Worm (Caenorhabditis elegans) whole organism, L3 larva: ENCODE results near the gene rbf-1.

ENCODE experiments used
- R02D3.7 ChIP-seq: fragments of 150-350 bp; optimal IDR thresholded peaks from 2 replicates; lab custom pipeline; 2014; ENCODE audit warnings: missing biosample characterization, missing genetic modification characterization
- aly-2 ChIP-seq: fragments of 150-350 bp; optimal IDR thresholded peaks from 2 replicates; lab custom pipeline; 2014; ENCODE audit warnings: missing biosample characterization, missing genetic modification characterization
- ceh-16 ChIP-seq: sonication (generic microtip); optimal IDR thresholded peaks from 2 replicates; lab custom pipeline; 2017; ENCODE audit warnings: missing biosample characterization, missing genetic modification characterization
- ceh-82 ChIP-seq: fragments of 150-350 bp; optimal IDR thresholded peaks from 2 replicates; lab custom pipeline; 2014; ENCODE audit warnings: missing biosample characterization, missing genetic modification characterization
- ceh-9 ChIP-seq: sonication (generic microtip); optimal IDR thresholded peaks from 2 replicates; lab custom pipeline; 2018; ENCODE audit warnings: missing biosample characterization, missing genetic modification characterization
- egl-27 ChIP-seq: sonication (generic microtip); optimal IDR thresholded peaks from 4 replicates; lab custom pipeline; 2017; ENCODE audit warnings: missing biosample characterization, missing genetic modification reagents, missing genetic modification characterization
- elt-1 ChIP-seq: fragments of 150-350 bp; optimal IDR thresholded peaks from 2 replicates; lab custom pipeline; 2014; ENCODE audit warnings: missing biosample characterization, missing genetic modification characterization
- elt-2 ChIP-seq: sonication (generic microtip); optimal IDR thresholded peaks from 2 replicates; lab custom pipeline; 2016; ENCODE audit warnings: missing genetic modification reagents, mild to moderate bottlenecking, missing genetic modification characterization, missing compliant biosample characterization
- fkh-10 ChIP-seq: sonication (generic microtip); optimal IDR thresholded peaks from 2 replicates; lab custom pipeline; 2017; ENCODE audit warnings: missing biosample characterization, missing genetic modification reagents, missing genetic modification characterization
- fkh-2 ChIP-seq: fragments of 150-350 bp; optimal IDR thresholded peaks from 2 replicates; lab custom pipeline; 2014; ENCODE audit warnings: missing biosample characterization, missing genetic modification reagents, missing genetic modification characterization
- hmg-11 ChIP-seq: sonication (generic microtip); optimal IDR thresholded peaks from 2 replicates; lab custom pipeline; 2016; ENCODE audit warnings: missing genetic modification characterization, missing compliant biosample characterization
- lin-15B ChIP-seq: fragments of 150-350 bp; optimal IDR thresholded peaks from 2 replicates; lab custom pipeline; 2014; ENCODE audit warnings: missing biosample characterization, missing genetic modification characterization
- lin-39 ChIP-seq: fragments of 150-350 bp; optimal IDR thresholded peaks from 2 replicates; lab custom pipeline; 2018; ENCODE audit warnings: missing biosample characterization, missing genetic modification reagents, missing genetic modification characterization
- lsy-12 ChIP-seq: sonication (generic microtip); optimal IDR thresholded peaks from 2 replicates; lab custom pipeline; 2016; ENCODE audit warnings: mild to moderate bottlenecking, missing genetic modification characterization, missing compliant biosample characterization
- mdl-1 ChIP-seq: fragments of 150-350 bp; optimal IDR thresholded peaks from 2 replicates; lab custom pipeline; 2014; ENCODE audit warnings: missing biosample characterization, missing genetic modification characterization
- mml-1 ChIP-seq: fragments of 150-350 bp; sonication (generic microtip); optimal IDR thresholded peaks from 3 replicates; lab custom pipeline; 2014; ENCODE audit warnings: missing biosample characterization, missing genetic modification characterization
- nfya-1 ChIP-seq: sonication (generic microtip); optimal IDR thresholded peaks from 2 replicates; lab custom pipeline; 2017; ENCODE audit warnings: missing genetic modification characterization, mild to moderate bottlenecking, missing compliant biosample characterization, antibody characterized with exemption, moderate library complexity; ENCODE audit not compliant: insufficient read depth
- nhr-11 ChIP-seq: fragments of 150-350 bp; optimal IDR thresholded peaks from 2 replicates; lab custom pipeline; 2014; ENCODE audit warnings: missing biosample characterization, missing genetic modification characterization
- nhr-23 ChIP-seq: fragments of 150-350 bp; optimal IDR thresholded peaks from 2 replicates; lab custom pipeline; 2014; ENCODE audit warnings: missing biosample characterization, missing genetic modification reagents, missing genetic modification characterization
- nhr-28 ChIP-seq: fragments of 150-350 bp; optimal IDR thresholded peaks from 2 replicates; lab custom pipeline; 2014; ENCODE audit warnings: missing biosample characterization, missing genetic modification characterization
- nhr-43 ChIP-seq: sonication (generic microtip); optimal IDR thresholded peaks from 2 replicates; lab custom pipeline; 2016; ENCODE audit warnings: mild to moderate bottlenecking, missing genetic modification characterization, missing compliant biosample characterization; ENCODE audit not compliant: poor library complexity, severe bottlenecking
- nhr-67 ChIP-seq: fragments of 150-350 bp; optimal IDR thresholded peaks from 2 replicates; lab custom pipeline; 2014; ENCODE audit warnings: missing biosample characterization, missing genetic modification characterization
- nhr-76 ChIP-seq: fragments of 150-350 bp; sonication (generic microtip); optimal IDR thresholded peaks from 5 replicates; lab custom pipeline; 2014; ENCODE audit warnings: missing biosample characterization, missing genetic modification characterization
- pha-4 ChIP-seq: fragments of 150-350 bp; optimal IDR thresholded peaks from 2 replicates; lab custom pipeline; 2014; ENCODE audit warnings: missing biosample characterization, missing genetic modification reagents, missing genetic modification characterization
- sea-2 ChIP-seq: fragments of 150-350 bp; sonication (generic microtip); optimal IDR thresholded peaks from 4 replicates; lab custom pipeline; 2014; ENCODE audit warnings: missing biosample characterization, missing genetic modification reagents, missing genetic modification characterization
- unc-39 ChIP-seq: sonication (generic microtip); optimal IDR thresholded peaks from 4 replicates; lab custom pipeline; 2017; ENCODE audit warnings: missing biosample characterization, missing genetic modification characterization
- unc-62 ChIP-seq: fragments of 150-350 bp; sonication (generic microtip); optimal IDR thresholded peaks from 4 replicates; lab custom pipeline; 2014; ENCODE audit warnings: missing biosample characterization, missing genetic modification reagents, missing genetic modification characterization
- zag-1 ChIP-seq: fragments of 150-350 bp; optimal IDR thresholded peaks from 2 replicates; lab custom pipeline; 2014; ENCODE audit warnings: missing biosample characterization, missing genetic modification characterization
- ztf-4 ChIP-seq: fragments of 150-350 bp; optimal IDR thresholded peaks from 2 replicates; lab custom pipeline; 2014; ENCODE audit warnings: missing biosample characterization, missing genetic modification characterization

rbf-1 gene

ce11 chrIII:6722208-6722679, 46.7 kb downstream of the rbf-1 start, which contains the start of the genes bath-41 and F37A4.2:
bath-41 (minus strand) TSS chrIII:6722258.
F37A4.2 (plus strand) TSS chrIII:6722454.
- no peak for TF ChIP-seq mml-1
- peak; percentile 26 for TF ChIP-seq lin-15B (tag; lab: Kevin White, UChicago)
- TF ChIP-seq nhr-23 (tag; lab: Kevin White, UChicago) = peak; percentile 17
- TF ChIP-seq elt-2 (tag; lab: Kevin White, UChicago) = no peak
- TF ChIP-seq ceh-82 (tag; lab: Kevin White, UChicago) = no peak
- no peak for TF ChIP-seq unc-62 (GFP tag; lab: Kevin White, UChicago)
- TF ChIP-seq nhr-11 = no peak
- TF ChIP-seq fkh-2 (tag; lab: Kevin White, UChicago) = no peak
- no peak for TF ChIP-seq nhr-28 (tag; lab: Kevin White, UChicago)
- TF ChIP-seq mdl-1 = no peak
- TF ChIP-seq R02D3.7 (tag; lab: Kevin White, UChicago) = no peak
- TF ChIP-seq pha-4 (tag; lab: Kevin White, UChicago) = no peak
- TF ChIP-seq ztf-4 = no peak

ce11 chrIII:6723089-6723488, 47.5 kb downstream of the rbf-1 start, which contains the start of gene F37A4.1:
F37A4.1 (plus strand) TSS chrIII:6723389.
- TF ChIP-seq elt-2 (tag; lab: Kevin White, UChicago) (no peak), sea-2 (GFP tag; lab: Kevin White, UChicago) (no peak), zag-1 (tag; lab: Kevin White, UChicago) (no peak), elt-1 (tag; lab: Kevin White, UChicago) (no peak), ceh-9 (tag; lab: Kevin White, UChicago) (no peak), aly-2 (tag; lab: Kevin White, UChicago) (no peak), ceh-16 (tag; lab: Kevin White, UChicago) (no peak), egl-27 (tag; lab: Kevin White, UChicago) (no peak), mdl-1 (no peak), nhr-28 (tag; lab: Kevin White, UChicago) (no peak), hmg-11 (tag; lab: Kevin White, UChicago) (no peak), fkh-2 (tag; lab: Kevin White, UChicago) (no peak), fkh-10 (GFP tag; lab: Kevin White, UChicago) (no peak), ztf-4 (no peak), nhr-76 (no peak), mml-1 (no peak), nfya-1 (tag; lab: Kevin White, UChicago) (no peak)

- TF ChIP-seq ceh-82 (tag; lab: Kevin White, UChicago) (no peak), pha-4 (tag; lab: Kevin White, UChicago) (no peak), mdl-1 (no peak), egl-27 (tag; lab: Kevin White, UChicago) (no peak), unc-62 (GFP tag; lab: Kevin White, UChicago) (no peak), nhr-76 (no peak), lin-39 (no peak), nhr-23 (tag; lab: Kevin White, UChicago) (no peak), nhr-43 (tag; lab: Kevin White, UChicago) (no peak), unc-39 (tag; lab: Kevin White, UChicago) (no peak), zag-1 (tag; lab: Kevin White, UChicago) (no peak), ceh-9 (tag; lab: Kevin White, UChicago) (no peak)
Measured at ce11 chrIII:6725489-6725888, 49.9 kb downstream of the rbf-1 start, which contains the start of gene wdr-4. wdr-4 (plus strand) TSS chrIII:6725789.

- TF ChIP-seq mdl-1 (no peak), mml-1 (no peak)
Measured at ce11 chrIII:6730185-6730850, 54.8 kb downstream of the rbf-1 start, which contains the start of the genes Y102E9.5 and odr-4. Y102E9.5 (minus strand) TSS chrIII:6730285. odr-4 (plus strand) TSS chrIII:6730800.

- TF ChIP-seq mdl-1 (no peak), ceh-16 (tag; lab: Kevin White, UChicago) (no peak), nhr-67 (tag; lab: Kevin White, UChicago) (no peak), ceh-9 (tag; lab: Kevin White, UChicago) (no peak), zag-1 (tag; lab: Kevin White, UChicago) (no peak), R02D3.7 (tag; lab: Kevin White, UChicago) (no peak), unc-62 (GFP tag; lab: Kevin White, UChicago) (no peak), lsy-12 (tag; lab: Kevin White, UChicago) (no peak), nfya-1 (tag; lab: Kevin White, UChicago) (no peak)
Measured at ce11 chrIII:6731285-6731684, 55.7 kb downstream of the rbf-1 start.
